Fruit fly (Drosophila melanogaster) whole organism, embryonic: ENCODE results near the gene CG17300.

Experiments
- Bdp1 ChIP-seq: fragments of 200-800 bp; sonication (Bioruptor generic); optimal IDR thresholded peaks from 3 replicates; lab custom pipeline; 2016; ENCODE audit warnings: missing biosample characterization, missing genetic modification characterization
- Bteb2 ChIP-seq: fragments of 200-800 bp; sonication (Bioruptor generic); optimal IDR thresholded peaks from 2 replicates; lab custom pipeline; 2016; ENCODE audit warnings: missing biosample characterization, missing genetic modification characterization
- CG10267 ChIP-seq: fragments of 200-800 bp; sonication (Bioruptor generic); optimal IDR thresholded peaks from 2 replicates; lab custom pipeline; 2018; ENCODE audit warnings: missing biosample characterization, mild to moderate bottlenecking, missing genetic modification characterization, moderate library complexity
- CG11696 ChIP-seq: fragments of 200-800 bp; sonication (Bioruptor generic); IDR thresholded peaks from 2 replicates; pipeline ENCODE4 v1.3.6; 2022; ENCODE audit warnings: missing biosample characterization, missing genetic modification characterization
- CG12942 ChIP-seq: fragments of 200-800 bp; sonication (Bioruptor generic); optimal IDR thresholded peaks from 3 replicates; lab custom pipeline; 2016; ENCODE audit warnings: missing biosample characterization, missing genetic modification characterization
- CG13296 ChIP-seq: fragments of 200-800 bp; sonication (Bioruptor generic); optimal IDR thresholded peaks from 3 replicates; lab custom pipeline; 2018; ENCODE audit warnings: missing biosample characterization, mild to moderate bottlenecking, missing genetic modification characterization
- CG13624 ChIP-seq: fragments of 200-800 bp; sonication (Bioruptor generic); optimal IDR thresholded peaks from 2 replicates; lab custom pipeline; 2016; ENCODE audit warnings: missing biosample characterization, missing genetic modification characterization
- CG14014 ChIP-seq: fragments of 200-800 bp; sonication (Bioruptor generic); IDR thresholded peaks from 2 replicates; pipeline ENCODE4 v1.3.6; 2022; ENCODE audit warnings: missing biosample characterization, missing genetic modification characterization
- CG14050 ChIP-seq: fragments of 200-800 bp; sonication (Bioruptor generic); IDR thresholded peaks from 3 replicates; pipeline ENCODE4 v1.3.6; 2022; ENCODE audit warnings: missing biosample characterization, missing genetic modification characterization
- CG16813 ChIP-seq: fragments of 200-800 bp; sonication (Bioruptor generic); IDR thresholded peaks from 3 replicates; pipeline ENCODE4 v1.3.6; 2022; ENCODE audit warnings: missing biosample characterization, missing genetic modification characterization; ENCODE audit not compliant: partially characterized antibody
- CG17328 ChIP-seq: fragments of 200-800 bp; sonication (Bioruptor generic); IDR thresholded peaks from 2 replicates; pipeline ENCODE4 v1.3.6; 2022; ENCODE audit warnings: missing biosample characterization, missing genetic modification characterization
- CG17829 ChIP-seq: fragments of 200-800 bp; optimal IDR thresholded peaks from 2 replicates; lab custom pipeline; 2019; ENCODE audit warnings: missing biosample characterization, mild to moderate bottlenecking, missing genetic modification characterization, moderate library complexity
- CG2875 ChIP-seq: fragments of 200-800 bp; sonication (Bioruptor generic); optimal IDR thresholded peaks from 2 replicates; lab custom pipeline; 2017; ENCODE audit warnings: missing biosample characterization, mild to moderate bottlenecking, missing genetic modification characterization, missing genetic modification reagents
- CG42726 ChIP-seq: fragments of 200-800 bp; sonication (Bioruptor generic); IDR thresholded peaks from 2 replicates; pipeline ENCODE4 v1.3.6; 2022; ENCODE audit warnings: missing biosample characterization, missing genetic modification characterization; ENCODE audit not compliant: partially characterized antibody
- CG4404 ChIP-seq: fragments of 200-800 bp; sonication (Bioruptor generic); IDR thresholded peaks from 2 replicates; pipeline ENCODE4 v1.3.6; 2022; ENCODE audit warnings: missing biosample characterization, missing genetic modification characterization
- CG8944 ChIP-seq: fragments of 200-800 bp; sonication (Bioruptor generic); optimal IDR thresholded peaks from 3 replicates; lab custom pipeline; 2016; ENCODE audit warnings: missing biosample characterization, missing genetic modification characterization
- CG9437 ChIP-seq: fragments of 200-800 bp; sonication (Bioruptor generic); optimal IDR thresholded peaks from 2 replicates; lab custom pipeline; 2018; ENCODE audit warnings: missing biosample characterization, mild to moderate bottlenecking, missing genetic modification characterization
- Chrac-16 ChIP-seq: fragments of 200-800 bp; sonication (Bioruptor generic); optimal IDR thresholded peaks from 3 replicates; lab custom pipeline; 2016; ENCODE audit warnings: missing biosample characterization, missing genetic modification characterization
- D ChIP-seq, 2 experiments: fragments of 200-800 bp in 1 of 2; fragments of >200 bp in 1 of 2; sonication (Bioruptor generic) in 1 of 2; optimal IDR thresholded peaks; 2 replicates in 1 of 2; 3 replicates in 1 of 2; lab custom pipeline; 2017; ENCODE audit warnings: mild to moderate bottlenecking in 1 of 2, missing biosample characterization in 1 of 2, missing genetic modification characterization in 1 of 2, missing genetic modification reagents in 1 of 2
- ERR ChIP-seq: fragments of 200-800 bp; sonication (Bioruptor generic); optimal IDR thresholded peaks from 2 replicates; lab custom pipeline; 2016; ENCODE audit warnings: missing biosample characterization, missing genetic modification characterization
- Eip74EF ChIP-seq, 2 experiments: fragments of 200-800 bp in 1 of 2; fragments of >200 bp in 1 of 2; sonication (Bioruptor generic) in 1 of 2; optimal IDR thresholded peaks; 2 replicates each; lab custom pipeline; 2017 to 2019; ENCODE audit warnings: missing biosample characterization in 2 of 2, missing genetic modification characterization in 2 of 2, mild to moderate bottlenecking in 1 of 2, moderate library complexity in 1 of 2
- Elba2 ChIP-seq: fragments of 200-800 bp; sonication (Bioruptor generic); optimal IDR thresholded peaks from 3 replicates; lab custom pipeline; 2016; ENCODE audit warnings: missing biosample characterization, missing genetic modification characterization
- H2.0 ChIP-seq: fragments of 200-800 bp; sonication (Bioruptor generic); IDR thresholded peaks from 2 replicates; pipeline ENCODE4 v1.3.6; 2022; ENCODE audit warnings: missing biosample characterization, missing genetic modification characterization
- Hsf ChIP-seq: fragments of 200-800 bp; sonication (Bioruptor generic); optimal IDR thresholded peaks from 3 replicates; lab custom pipeline; 2016; ENCODE audit warnings: missing biosample characterization, missing genetic modification characterization
- Lpt ChIP-seq: fragments of >200 bp; optimal IDR thresholded peaks from 2 replicates; lab custom pipeline; 2018; ENCODE audit warnings: missing biosample characterization, missing genetic modification characterization
- MTF-1 ChIP-seq: fragments of 200-800 bp; sonication (Bioruptor generic); optimal IDR thresholded peaks from 2 replicates; lab custom pipeline; 2018; ENCODE audit warnings: missing biosample characterization, mild to moderate bottlenecking, missing genetic modification characterization, borderline replicate concordance
- Pdp1 ChIP-seq, 2 experiments: fragments of 200-800 bp; sonication (Bioruptor generic); optimal IDR thresholded peaks; 3 replicates each; lab custom pipeline; 2016; ENCODE audit warnings: missing biosample characterization in 2 of 2, missing genetic modification characterization in 2 of 2, mild to moderate bottlenecking in 1 of 2, moderate library complexity in 1 of 2
- Ravus ChIP-seq: fragments of 200-800 bp; sonication (Bioruptor generic); IDR thresholded peaks from 2 replicates; pipeline ENCODE4 v1.3.6; 2022; ENCODE audit warnings: missing biosample characterization, missing genetic modification characterization
- Xrp1 ChIP-seq: fragments of 200-800 bp; sonication (Bioruptor generic); IDR thresholded peaks from 2 replicates; pipeline ENCODE4 v1.3.6; 2022; ENCODE audit warnings: missing biosample characterization, missing genetic modification characterization
- aop ChIP-seq: fragments of 200-800 bp; sonication (Bioruptor generic); IDR thresholded peaks from 2 replicates; pipeline ENCODE4 v1.3.6; 2022; ENCODE audit warnings: missing biosample characterization, missing genetic modification characterization
- bowl ChIP-seq: fragments of 200-800 bp; sonication (Bioruptor generic); IDR thresholded peaks from 2 replicates; pipeline ENCODE4 v1.3.6; 2022; ENCODE audit warnings: missing biosample characterization, missing genetic modification characterization
- da ChIP-seq: fragments of 200-800 bp; sonication (Bioruptor generic); optimal IDR thresholded peaks from 2 replicates; lab custom pipeline; 2016; ENCODE audit warnings: missing biosample characterization, missing genetic modification characterization
- dan ChIP-seq: fragments of 200-800 bp; sonication (Bioruptor generic); IDR thresholded peaks from 2 replicates; pipeline ENCODE4 v1.3.6; 2022; ENCODE audit warnings: missing biosample characterization, missing genetic modification characterization
- dimm ChIP-seq: fragments of 200-800 bp; sonication (Bioruptor generic); IDR thresholded peaks from 2 replicates; pipeline ENCODE4 v1.3.6; 2022; ENCODE audit warnings: missing biosample characterization, missing genetic modification characterization
- disco-r ChIP-seq: fragments of 200-800 bp; sonication (Bioruptor generic); optimal IDR thresholded peaks from 2 replicates; lab custom pipeline; 2016; ENCODE audit warnings: missing biosample characterization, missing genetic modification characterization
- gcm2 ChIP-seq: fragments of 200-800 bp; sonication (Bioruptor generic); optimal IDR thresholded peaks from 2 replicates; lab custom pipeline; 2016; ENCODE audit warnings: missing biosample characterization, missing genetic modification characterization
- gem ChIP-seq: fragments of 200-800 bp; sonication (Bioruptor generic); optimal IDR thresholded peaks from 2 replicates; lab custom pipeline; 2019; ENCODE audit warnings: missing biosample characterization, mild to moderate bottlenecking, missing genetic modification characterization, moderate library complexity
- lbe ChIP-seq: fragments of 200-800 bp; sonication (Bioruptor generic); optimal IDR thresholded peaks from 2 replicates; lab custom pipeline; 2016; ENCODE audit warnings: missing biosample characterization, mild to moderate bottlenecking, missing genetic modification characterization
- oc ChIP-seq: fragments of 200-800 bp; sonication (Bioruptor generic); optimal IDR thresholded peaks from 2 replicates; lab custom pipeline; 2018; ENCODE audit warnings: missing biosample characterization, mild to moderate bottlenecking, missing genetic modification characterization, moderate library complexity
- pfk ChIP-seq: fragments of 200-800 bp; sonication (Bioruptor generic); optimal IDR thresholded peaks from 2 replicates; lab custom pipeline; 2018; ENCODE audit warnings: missing biosample characterization, mild to moderate bottlenecking, missing genetic modification characterization, moderate library complexity
- pros ChIP-seq: fragments of 200-800 bp; sonication (Bioruptor generic); optimal IDR thresholded peaks from 3 replicates; lab custom pipeline; 2019; ENCODE audit warnings: missing biosample characterization, mild to moderate bottlenecking, missing genetic modification characterization, moderate library complexity
- repo ChIP-seq: fragments of 200-800 bp; sonication (Bioruptor generic); optimal IDR thresholded peaks from 2 replicates; lab custom pipeline; 2016; ENCODE audit warnings: missing biosample characterization, missing genetic modification characterization
- rib ChIP-seq: fragments of 200-800 bp; sonication (Bioruptor generic); IDR thresholded peaks from 2 replicates; pipeline ENCODE4 v1.3.6; 2022; ENCODE audit warnings: missing biosample characterization, missing genetic modification characterization
- ro ChIP-seq: fragments of 200-800 bp; sonication (Bioruptor generic); IDR thresholded peaks from 2 replicates; pipeline ENCODE4 v1.3.6; 2022; ENCODE audit warnings: missing biosample characterization, missing genetic modification characterization
- slbo ChIP-seq: fragments of 200-800 bp; sonication (Bioruptor generic); IDR thresholded peaks from 2 replicates; pipeline ENCODE4 v1.3.6; 2022; ENCODE audit warnings: missing biosample characterization, missing genetic modification characterization
- sug ChIP-seq: fragments of 200-800 bp; optimal IDR thresholded peaks from 2 replicates; lab custom pipeline; 2019; ENCODE audit warnings: missing biosample characterization, mild to moderate bottlenecking, missing genetic modification characterization, moderate library complexity
- tin ChIP-seq: fragments of 200-800 bp; sonication (Bioruptor generic); optimal IDR thresholded peaks from 3 replicates; lab custom pipeline; 2016; ENCODE audit warnings: missing biosample characterization, missing genetic modification characterization
- tll ChIP-seq, 2 experiments: fragments of 200-800 bp in 1 of 2; fragments of >200 bp in 1 of 2; sonication (Bioruptor generic) in 1 of 2; optimal IDR thresholded peaks; 2 replicates each; lab custom pipeline; 2017 to 2019; ENCODE audit warnings: missing biosample characterization in 2 of 2, missing genetic modification characterization in 2 of 2, mild to moderate bottlenecking in 1 of 2, moderate library complexity in 1 of 2
- tup ChIP-seq: fragments of 200-800 bp; sonication (Bioruptor generic); optimal IDR thresholded peaks from 2 replicates; lab custom pipeline; 2016; ENCODE audit warnings: missing biosample characterization, mild to moderate bottlenecking, missing genetic modification characterization, moderate library complexity
- tx ChIP-seq: fragments of 200-800 bp; sonication (Bioruptor generic); optimal IDR thresholded peaks from 2 replicates; lab custom pipeline; 2016; ENCODE audit warnings: missing biosample characterization, missing genetic modification characterization
- vvl ChIP-seq: fragments of 200-800 bp; sonication (Bioruptor generic); IDR thresholded peaks from 2 replicates; pipeline ENCODE4 v1.3.6; 2022; ENCODE audit warnings: missing biosample characterization, missing genetic modification characterization

Gene CG17300

dm6 chr3L:13068293-13068692 is 18.8 kb downstream of the CG17300 start (continued):
- TF ChIP-seq CG13624 (GFP tag; lab: Kevin White, UChicago): no peak
- peak; percentile 47; the same call in 1 of the 2 replicates for TF ChIP-seq CG17328 (GFP tag; lab: Robert Waterston, UW)
- TF ChIP-seq ro (GFP tag; lab: Robert Waterston, UW): no peak
- TF ChIP-seq CG8944 (GFP tag; lab: Kevin White, UChicago): no peak
- TF ChIP-seq Elba2 (GFP tag; lab: Kevin White, UChicago): no peak
- TF ChIP-seq Xrp1: peak; percentile 39; the same call in 1 of the 2 replicates
- TF ChIP-seq bowl (GFP tag; lab: Robert Waterston, UW): no peak
- TF ChIP-seq repo: no peak
- no peak for TF ChIP-seq tup
- no peak for TF ChIP-seq lbe (GFP tag; lab: Kevin White, UChicago)
- no peak for TF ChIP-seq tll (GFP tag; optimal IDR thresholded peaks at IDR 0.05; lab: Kevin White, UChicago)
- TF ChIP-seq aop (GFP tag; lab: Robert Waterston, UW): peak; percentile 13; the same call in 1 of the 2 replicates
- no peak for TF ChIP-seq CG2875 (GFP tag; lab: Kevin White, UChicago)
- TF ChIP-seq D (optimal IDR thresholded peaks at IDR 0.05; lab: Kevin White, UChicago): no peak
- TF ChIP-seq D (GFP tag; optimal IDR thresholded peaks at IDR 0.05; lab: Kevin White, UChicago): peak; percentile 10
- TF ChIP-seq dimm (GFP tag; lab: Robert Waterston, UW): no peak
- peak; percentile 26 for TF ChIP-seq Chrac-16 (GFP tag; lab: Kevin White, UChicago)
- TF ChIP-seq dan: no peak
- TF ChIP-seq vvl (GFP tag; lab: Robert Waterston, UW): no peak
- no peak for TF ChIP-seq Ravus (GFP tag; lab: Robert Waterston, UW)
- TF ChIP-seq CG9437: no peak
- TF ChIP-seq CG10267 (tag; lab: Kevin White, UChicago): peak; percentile 60
- TF ChIP-seq Bteb2 (GFP tag; lab: Kevin White, UChicago): no peak
- TF ChIP-seq CG4404 (GFP tag; lab: Robert Waterston, UW): peak; percentile 50
- no peak for TF ChIP-seq CG13296
- TF ChIP-seq CG42726 (GFP tag; lab: Robert Waterston, UW): no peak
- no peak for TF ChIP-seq pfk (GFP tag; lab: Kevin White, UChicago)
- no peak for TF ChIP-seq MTF-1 (GFP tag; lab: Kevin White, UChicago)
- no peak for TF ChIP-seq sug
- no peak for TF ChIP-seq Bdp1 (GFP tag; lab: Kevin White, UChicago)
- peak; percentile 1 for TF ChIP-seq Hsf (GFP tag; lab: Kevin White, UChicago)
- peak; percentile 50 for TF ChIP-seq CG17829
- TF ChIP-seq Lpt (GFP tag; lab: Kevin White, UChicago): no peak
- no peak for TF ChIP-seq CG14014
- TF ChIP-seq pros (GFP tag; lab: Kevin White, UChicago): no peak
- TF ChIP-seq H2.0 (GFP tag; lab: Robert Waterston, UW): no peak
- peak in 1 of 2 experiments; percentile 13 for TF ChIP-seq Pdp1 (GFP tag; optimal IDR thresholded peaks at IDR 0.05; lab: Kevin White, UChicago)
- no peak for TF ChIP-seq tx (GFP tag; lab: Kevin White, UChicago)
- TF ChIP-seq ERR (GFP tag; lab: Kevin White, UChicago): no peak
- TF ChIP-seq CG12942 (GFP tag; lab: Kevin White, UChicago): no peak
- TF ChIP-seq gcm2 (GFP tag; lab: Kevin White, UChicago): no peak
- peak; percentile 3 for TF ChIP-seq tin (GFP tag; lab: Kevin White, UChicago)
- no peak for TF ChIP-seq Eip74EF (GFP tag; optimal IDR thresholded peaks at IDR 0.05; lab: Kevin White, UChicago)
- no peak for TF ChIP-seq rib (GFP tag; lab: Robert Waterston, UW)
- TF ChIP-seq slbo: no peak
- no peak for TF ChIP-seq da (GFP tag; lab: Kevin White, UChicago)
- TF ChIP-seq CG14050 (GFP tag; lab: Robert Waterston, UW): no peak
- TF ChIP-seq CG11696 (GFP tag; lab: Robert Waterston, UW): no peak
- TF ChIP-seq CG16813: no peak
- TF ChIP-seq disco-r (GFP tag; lab: Kevin White, UChicago): no peak
- no peak for TF ChIP-seq oc (tag; lab: Kevin White, UChicago)
- TF ChIP-seq gem: peak; percentile 72
